Worm (Caenorhabditis elegans): ENCODE measurements around the gene ifbp-1.

ce11 chrV:13406511-13406910 is 26.4 kb upstream of the ifbp-1 start, which contains the start of gene F53F1.2:
- no peak for TF ChIP-seq dao-5 (tag; optimal IDR thresholded peaks at IDR 0.05)
- TF ChIP-seq him-1 (tag; optimal IDR thresholded peaks at IDR 0.05): no peak
- TF ChIP-seq W03F9.2 (tag; optimal IDR thresholded peaks at IDR 0.05): no peak
